Fruit fly (Drosophila melanogaster) whole organism, prepupa: Measurements from ENCODE around the gene Acsf2.

ENCODE experiments used
- CG10631 ChIP-seq: fragments of 200-800 bp; sonication (Bioruptor generic); optimal IDR thresholded peaks from 2 replicates; lab custom pipeline; 2016; ENCODE audit warnings: missing biosample characterization, missing genetic modification characterization
- CG16779 ChIP-seq: fragments of 200-800 bp; sonication (Bioruptor generic); optimal IDR thresholded peaks from 3 replicates; lab custom pipeline; 2017; ENCODE audit warnings: missing biosample characterization, mild to moderate bottlenecking, missing genetic modification characterization
- CG6854 ChIP-seq: fragments of 200-800 bp; sonication (Bioruptor generic); optimal IDR thresholded peaks from 2 replicates; lab custom pipeline; 2017; ENCODE audit warnings: missing biosample characterization, mild to moderate bottlenecking, missing genetic modification characterization
- Eip78C ChIP-seq: fragments of 200-800 bp; sonication (Bioruptor generic); peaks from one replicate; lab custom pipeline; 2016; ENCODE audit warnings: missing biosample characterization, missing genetic modification characterization
- Ets21C ChIP-seq: fragments of 200-800 bp; sonication (Bioruptor generic); optimal IDR thresholded peaks from 3 replicates; lab custom pipeline; 2016; ENCODE audit warnings: missing biosample characterization, missing genetic modification characterization
- Hr39 ChIP-seq: fragments of 200-800 bp; sonication (Bioruptor generic); optimal IDR thresholded peaks from 2 replicates; lab custom pipeline; 2016; ENCODE audit warnings: missing biosample characterization, missing genetic modification characterization
- eg ChIP-seq: fragments of 200-800 bp; sonication (Bioruptor generic); IDR thresholded peaks from 3 replicates; pipeline ENCODE4 v1.3.6; 2022; ENCODE audit warnings: missing biosample characterization, missing genetic modification characterization
- ss ChIP-seq, 2 experiments: fragments of 200-800 bp; sonication (Bioruptor generic); optimal IDR thresholded peaks; 2 replicates in 1 of 2; 3 replicates in 1 of 2; lab custom pipeline; 2017 to 2018; ENCODE audit warnings: mild to moderate bottlenecking in 2 of 2, missing biosample characterization in 2 of 2, missing genetic modification characterization in 2 of 2, moderate library complexity in 1 of 2

DNA sequence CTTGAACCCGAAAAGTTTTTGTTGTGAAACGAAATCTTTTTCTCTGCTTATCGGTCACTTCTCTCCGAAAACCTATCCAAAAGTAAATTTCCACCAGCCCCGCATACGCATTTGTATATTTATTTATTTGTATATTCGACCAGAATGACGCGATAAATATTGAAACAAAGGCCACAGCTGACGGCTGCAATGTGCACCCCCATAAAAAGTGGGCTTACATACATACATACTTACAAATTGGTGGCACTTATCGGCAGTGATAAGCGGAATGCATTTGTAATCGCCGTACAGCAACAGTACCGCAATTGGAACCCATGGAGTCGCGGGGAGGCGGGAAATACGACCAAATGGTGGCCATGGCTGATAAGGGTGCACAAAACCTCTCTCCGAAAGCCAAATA, 50.8 kb downstream of the Acsf2 start:
- TF ChIP-seq CG10631 (GFP tag; lab: Kevin White, UChicago) = no peak
- TF ChIP-seq CG6854 (GFP tag; lab: Kevin White, UChicago) = no peak
- TF ChIP-seq Ets21C (GFP tag; lab: Kevin White, UChicago) = no peak
- TF ChIP-seq Eip78C (GFP tag; lab: Kevin White, UChicago) = no peak
- no peak for TF ChIP-seq CG16779 (tag; lab: Kevin White, UChicago)
- no peak for TF ChIP-seq eg (GFP tag; lab: Robert Waterston, UW)
- TF ChIP-seq Hr39 (GFP tag; lab: Kevin White, UChicago) = no peak
- no peak for TF ChIP-seq ss (GFP tag; optimal IDR thresholded peaks at IDR 0.05; lab: Kevin White, UChicago)
